Fruit fly (Drosophila melanogaster) whole organism, wandering third instar larva: ENCODE results near the gene RpL3.

Source experiments
- Abd-B ChIP-seq: fragments of >200 bp; optimal IDR thresholded peaks from 2 replicates; lab custom pipeline; 2017; ENCODE audit warnings: missing biosample characterization, missing genetic modification characterization
- CG32264 ChIP-seq: fragments of 200-800 bp; sonication (Bioruptor generic); optimal IDR thresholded peaks from 2 replicates; lab custom pipeline; 2016; ENCODE audit warnings: missing biosample characterization, missing genetic modification characterization
- CG9705 ChIP-seq: fragments of 200-800 bp; sonication (Bioruptor generic); optimal IDR thresholded peaks from 2 replicates; lab custom pipeline; 2018; ENCODE audit warnings: missing biosample characterization, mild to moderate bottlenecking, missing genetic modification characterization
- CrebA ChIP-seq: fragments of 200-800 bp; sonication (Bioruptor generic); optimal IDR thresholded peaks from 2 replicates; lab custom pipeline; 2016; ENCODE audit warnings: missing biosample characterization, mild to moderate bottlenecking, missing genetic modification characterization, borderline replicate concordance
- Dfd ChIP-seq: fragments of >200 bp; optimal IDR thresholded peaks from 2 replicates; lab custom pipeline; 2017; ENCODE audit warnings: missing biosample characterization, missing genetic modification characterization
- Dif ChIP-seq: fragments of 200-275, 200-300 bp; sonication (Bioruptor generic); optimal IDR thresholded peaks from 2 replicates; lab custom pipeline; 2018; ENCODE audit warnings: missing biosample characterization, missing genetic modification characterization; ENCODE audit not compliant: partially characterized antibody
- GATAd ChIP-seq: sonication (Bioruptor generic); optimal IDR thresholded peaks from 2 replicates; lab custom pipeline; 2016; ENCODE audit warnings: missing biosample characterization, missing genetic modification characterization
- HLH106 ChIP-seq: fragments of 200-800 bp; optimal IDR thresholded peaks from 3 replicates; lab custom pipeline; 2019; ENCODE audit warnings: missing biosample characterization, mild to moderate bottlenecking, missing genetic modification characterization, moderate library complexity
- Hnf4 ChIP-seq: fragments of 200-800 bp; sonication (Bioruptor generic); optimal IDR thresholded peaks from 2 replicates; lab custom pipeline; 2016; ENCODE audit warnings: missing biosample characterization, mild to moderate bottlenecking, missing genetic modification characterization
- Hr78 ChIP-seq: fragments of >200 bp; optimal IDR thresholded peaks from 2 replicates; lab custom pipeline; 2017; ENCODE audit warnings: missing biosample characterization, missing genetic modification characterization
- Hr83 ChIP-seq: fragments of 200-300 bp; sonication (Bioruptor generic); optimal IDR thresholded peaks from 2 replicates; lab custom pipeline; 2016; ENCODE audit warnings: missing biosample characterization, mild to moderate bottlenecking, missing genetic modification characterization, moderate library complexity; ENCODE audit not compliant: poor library complexity, severe bottlenecking
- Jra ChIP-seq: sonication (Bioruptor generic); optimal IDR thresholded peaks from 2 replicates; lab custom pipeline; 2016; ENCODE audit warnings: missing biosample characterization, missing genetic modification characterization
- Mio ChIP-seq: sonication (Bioruptor generic); optimal IDR thresholded peaks from 2 replicates; lab custom pipeline; 2016; ENCODE audit warnings: missing biosample characterization, missing genetic modification characterization
- Myc ChIP-seq: fragments of >200 bp; optimal IDR thresholded peaks from 2 replicates; lab custom pipeline; 2017
- N ChIP-seq: fragments of >200 bp; optimal IDR thresholded peaks from 2 replicates; lab custom pipeline; 2018; ENCODE audit warnings: missing biosample characterization, missing external identifiers, missing genetic modification characterization
- OdsH ChIP-seq: fragments of 200-800 bp; sonication (Bioruptor generic); optimal IDR thresholded peaks from 2 replicates; lab custom pipeline; 2016; ENCODE audit warnings: missing biosample characterization, mild to moderate bottlenecking, missing genetic modification characterization
- Rel ChIP-seq, 2 experiments: fragments of 200-800 bp; sonication (Bioruptor generic) in 1 of 2; optimal IDR thresholded peaks; 2 replicates in 1 of 2; 3 replicates in 1 of 2; lab custom pipeline; 2016 to 2019; ENCODE audit warnings: mild to moderate bottlenecking in 2 of 2, missing biosample characterization in 2 of 2, missing genetic modification characterization in 2 of 2, moderate library complexity in 1 of 2
- Sp1 ChIP-seq: fragments of 200-800 bp; sonication (Bioruptor generic); optimal IDR thresholded peaks from 3 replicates; lab custom pipeline; 2019; ENCODE audit warnings: missing biosample characterization, mild to moderate bottlenecking, missing genetic modification characterization, moderate library complexity
- Vsx2 ChIP-seq: fragments of 200-300, 225-300 bp; sonication (Bioruptor generic); optimal IDR thresholded peaks from 2 replicates; lab custom pipeline; 2018; ENCODE audit warnings: missing biosample characterization, missing genetic modification characterization; ENCODE audit not compliant: partially characterized antibody
- br ChIP-seq: fragments of 200-800 bp; sonication (Bioruptor generic); optimal IDR thresholded peaks from 2 replicates; lab custom pipeline; 2016; ENCODE audit warnings: missing biosample characterization, missing genetic modification characterization
- brk ChIP-seq: fragments of 200-800 bp; sonication (Bioruptor generic); optimal IDR thresholded peaks from 2 replicates; lab custom pipeline; 2016; ENCODE audit warnings: missing biosample characterization, mild to moderate bottlenecking, missing genetic modification characterization
- dl ChIP-seq, 2 experiments: fragments of 175-275, 200-275 bp in 1 of 2; fragments of 200-275 bp in 1 of 2; sonication (Bioruptor generic); optimal IDR thresholded peaks; lab custom pipeline; 2018; ENCODE audit warnings: mild to moderate bottlenecking in 2 of 2, missing biosample characterization in 2 of 2, missing genetic modification characterization in 2 of 2, moderate library complexity in 2 of 2; ENCODE audit not compliant: partially characterized antibody in 2 of 2, insufficient read depth in 1 of 2
- dmrt93B ChIP-seq: fragments of 200-800 bp; sonication (Bioruptor generic); optimal IDR thresholded peaks from 2 replicates; lab custom pipeline; 2018; ENCODE audit warnings: missing biosample characterization, mild to moderate bottlenecking, missing genetic modification characterization
- dsf ChIP-seq: sonication (Bioruptor generic); optimal IDR thresholded peaks from 2 replicates; lab custom pipeline; 2016; ENCODE audit warnings: missing biosample characterization, missing genetic modification characterization, borderline replicate concordance
- ey ChIP-seq: fragments of 200-800 bp; sonication (Bioruptor generic); optimal IDR thresholded peaks from 2 replicates; lab custom pipeline; 2016; ENCODE audit warnings: missing biosample characterization, missing genetic modification characterization
- foxo ChIP-seq, 2 experiments: fragments of 200-800 bp; sonication (Bioruptor generic); optimal IDR thresholded peaks; 2 replicates in 1 of 2; 3 replicates in 1 of 2; lab custom pipeline; 2016 to 2017; ENCODE audit warnings: missing biosample characterization in 2 of 2, missing genetic modification characterization in 2 of 2
- fru ChIP-seq: fragments of 200-800 bp; sonication (Bioruptor generic); optimal IDR thresholded peaks from 3 replicates; lab custom pipeline; 2016; ENCODE audit warnings: missing biosample characterization, mild to moderate bottlenecking, missing genetic modification characterization
- h ChIP-seq: fragments of 200-800 bp; sonication (Bioruptor generic); optimal IDR thresholded peaks from 3 replicates; lab custom pipeline; 2016; ENCODE audit warnings: missing biosample characterization, mild to moderate bottlenecking, missing genetic modification characterization
- jim ChIP-seq: fragments of 175-275, 200-325 bp; sonication (Bioruptor generic); optimal IDR thresholded peaks from 2 replicates; lab custom pipeline; 2016; ENCODE audit warnings: missing biosample characterization, mild to moderate bottlenecking, missing genetic modification characterization
- lola ChIP-seq: fragments of >200 bp; optimal IDR thresholded peaks from 2 replicates; lab custom pipeline; 2017; ENCODE audit warnings: missing biosample characterization, missing genetic modification characterization
- pan ChIP-seq: fragments of >200 bp; optimal IDR thresholded peaks from 2 replicates; lab custom pipeline; 2017
- psq ChIP-seq: fragments of 200-800 bp; sonication (Bioruptor generic); optimal IDR thresholded peaks from 3 replicates; lab custom pipeline; 2017; ENCODE audit warnings: missing biosample characterization, mild to moderate bottlenecking, missing genetic modification characterization, moderate library complexity
- rgr ChIP-seq: fragments of 200-800 bp; sonication (Bioruptor generic); optimal IDR thresholded peaks from 3 replicates; lab custom pipeline; 2016; ENCODE audit warnings: missing biosample characterization, mild to moderate bottlenecking, missing genetic modification characterization
- sage ChIP-seq: fragments of 200-800 bp; sonication (Bioruptor generic); optimal IDR thresholded peaks from 2 replicates; lab custom pipeline; 2016; ENCODE audit warnings: missing biosample characterization, mild to moderate bottlenecking, missing genetic modification characterization
- sv ChIP-seq: fragments of 200-800 bp; sonication (Bioruptor generic); optimal IDR thresholded peaks from 3 replicates; lab custom pipeline; 2016; ENCODE audit warnings: missing biosample characterization, missing genetic modification characterization
- tai ChIP-seq: sonication (Bioruptor generic); optimal IDR thresholded peaks from 2 replicates; lab custom pipeline; 2016; ENCODE audit warnings: missing biosample characterization, missing genetic modification characterization
- usp ChIP-seq: fragments of >200 bp; optimal IDR thresholded peaks from 2 replicates; lab custom pipeline; 2017; ENCODE audit warnings: missing biosample characterization, missing genetic modification characterization
- woc ChIP-seq: sonication (Bioruptor generic); optimal IDR thresholded peaks from 2 replicates; lab custom pipeline; 2016; ENCODE audit warnings: missing biosample characterization, mild to moderate bottlenecking, missing genetic modification characterization

Gene RpL3

dm6 chr3R:11221437-11222230 lies at the start of gene RpL3, which contains the start of gene CG6693:
Gene RpL3, plus strand, starts transcription at chr3R:11221894.
Gene CG6693, minus strand, starts transcription at chr3R:11221639.
- TF ChIP-seq usp (GFP tag; lab: Kevin White, UChicago) (no peak), jim (GFP tag; lab: Kevin White, UChicago) (no peak), Myc (lab: Kevin White, UChicago) (peak; percentile 43), fru (GFP tag; lab: Kevin White, UChicago) (peak; percentile 75), dmrt93B (GFP tag; lab: Kevin White, UChicago) (peak; percentile 35), HLH106 (peak; percentile 67), tai (GFP tag; lab: Kevin White, UChicago) (no peak), brk (GFP tag; lab: Kevin White, UChicago) (no peak), foxo (GFP tag; optimal IDR thresholded peaks at IDR 0.05; lab: Kevin White, UChicago) (peak in 1 of 2 experiments; percentile 61), GATAd (GFP tag; lab: Kevin White, UChicago) (no peak), br (peak; percentile 66), pan (lab: Kevin White, UChicago) (no peak), woc (GFP tag; lab: Kevin White, UChicago) (peak; percentile 37), dl (GFP tag; optimal IDR thresholded peaks at IDR 0.05; lab: Kevin White, UChicago; ENCODE audit: insufficient read depth in 1 of 2, partially characterized antibody in 2 of 2) (no peak), CG9705 (GFP tag; lab: Kevin White, UChicago) (peak; percentile 54), Hr83 (GFP tag; lab: Kevin White, UChicago) (peak; percentile 90), Hnf4 (GFP tag; lab: Kevin White, UChicago) (peak; percentile 87), Hr78 (GFP tag; lab: Kevin White, UChicago) (no peak), rgr (GFP tag; lab: Kevin White, UChicago) (peak; percentile 87), Rel (GFP tag; optimal IDR thresholded peaks at IDR 0.05; lab: Kevin White, UChicago) (no peak), Rel (tag; optimal IDR thresholded peaks at IDR 0.05; lab: Kevin White, UChicago) (peak; percentile 74), CG32264 (GFP tag; lab: Kevin White, UChicago) (peak; percentile 16), psq (GFP tag; lab: Kevin White, UChicago) (peak; percentile 46), ey (peak; percentile 12), Dif (GFP tag; lab: Kevin White, UChicago) (peak; percentile 60), Sp1 (peak; percentile 88), N (GFP tag; lab: Kevin White, UChicago) (no peak), Abd-B (GFP tag; lab: Kevin White, UChicago) (no peak), lola (GFP tag; lab: Kevin White, UChicago) (no peak), Vsx2 (GFP tag; lab: Kevin White, UChicago) (no peak), Mio (GFP tag; lab: Kevin White, UChicago) (no peak), OdsH (GFP tag; lab: Kevin White, UChicago) (peak; percentile 69), Dfd (GFP tag; lab: Kevin White, UChicago) (no peak), sage (GFP tag; lab: Kevin White, UChicago) (no peak), h (GFP tag; lab: Kevin White, UChicago) (peak; percentile 84), CrebA (GFP tag; lab: Kevin White, UChicago) (no peak), Jra (GFP tag; lab: Kevin White, UChicago) (peak; percentile 71), sv (peak; percentile 63), dsf (GFP tag; lab: Kevin White, UChicago) (peak; percentile 45)
